Worm (Caenorhabditis elegans) whole organism, L2 larva: ENCODE measurements around the gene B0554.7.

Experiments
- F13H6.1 ChIP-seq: sonication (generic microtip); optimal IDR thresholded peaks from 2 replicates; lab custom pipeline; 2016; ENCODE audit warnings: missing genetic modification characterization, missing compliant biosample characterization
- alr-1 ChIP-seq: fragments of 150-350 bp; optimal IDR thresholded peaks from 2 replicates; lab custom pipeline; 2014; ENCODE audit warnings: missing biosample characterization, missing genetic modification characterization
- ama-1 ChIP-seq: fragments of 150-350 bp; optimal IDR thresholded peaks from 2 replicates; lab custom pipeline; 2018; ENCODE audit warnings: inconsistent platforms
- elt-3 ChIP-seq: sonication (generic microtip); optimal IDR thresholded peaks from 2 replicates; lab custom pipeline; 2017; ENCODE audit warnings: missing biosample characterization, missing genetic modification characterization
- lin-13 ChIP-seq: fragments of 150-350 bp; optimal IDR thresholded peaks from 2 replicates; lab custom pipeline; 2014; ENCODE audit warnings: missing biosample characterization, missing genetic modification reagents, missing genetic modification characterization
- mdl-1 ChIP-seq, 2 experiments: fragments of 150-350 bp in 1 of 2; sonication (generic microtip) in 1 of 2; optimal IDR thresholded peaks; 2 replicates each; lab custom pipeline; 2017; ENCODE audit warnings: missing biosample characterization in 2 of 2, missing genetic modification characterization in 2 of 2
- nhr-12 ChIP-seq: fragments of 150-350 bp; optimal IDR thresholded peaks from 2 replicates; lab custom pipeline; 2014; ENCODE audit warnings: missing biosample characterization, missing genetic modification characterization
- peb-1 ChIP-seq: fragments of 150-350 bp; optimal IDR thresholded peaks from 2 replicates; lab custom pipeline; 2014; ENCODE audit warnings: missing biosample characterization, missing genetic modification characterization
- skn-1 ChIP-seq: sonication (generic microtip); optimal IDR thresholded peaks from 2 replicates; lab custom pipeline; 2017; ENCODE audit warnings: missing biosample characterization, missing genetic modification characterization
- snpc-4 ChIP-seq: fragments of 150-350 bp; optimal IDR thresholded peaks from 2 replicates; lab custom pipeline; 2014; ENCODE audit warnings: missing biosample characterization, missing genetic modification characterization
- unc-39 ChIP-seq: fragments of 150-350 bp; optimal IDR thresholded peaks from 2 replicates; lab custom pipeline; 2014; ENCODE audit warnings: missing biosample characterization, missing genetic modification characterization
- unc-62 ChIP-seq: fragments of 150-350 bp; optimal IDR thresholded peaks from 2 replicates; lab custom pipeline; 2014; ENCODE audit warnings: missing biosample characterization, missing genetic modification reagents, missing genetic modification characterization
- ztf-4 ChIP-seq: fragments of 150-350 bp; optimal IDR thresholded peaks from 2 replicates; lab custom pipeline; 2014; ENCODE audit warnings: missing biosample characterization, missing genetic modification characterization

- TF ChIP-seq lin-13 (GFP tag; lab: Kevin White, UChicago): no peak
- no peak for TF ChIP-seq alr-1 (tag; lab: Kevin White, UChicago)
- TF ChIP-seq F13H6.1: no peak
- TF ChIP-seq skn-1 (tag; lab: Kevin White, UChicago): no peak
- TF ChIP-seq ztf-4 (tag; lab: Kevin White, UChicago): no peak
- TF ChIP-seq unc-39: no peak
- TF ChIP-seq ama-1 (lab: Kevin White, UChicago): no peak
- TF ChIP-seq peb-1 (tag; lab: Kevin White, UChicago): no peak
- no peak for TF ChIP-seq nhr-12
- TF ChIP-seq snpc-4: no peak
- no peak for TF ChIP-seq mdl-1 (tag; optimal IDR thresholded peaks at IDR 0.05; lab: Kevin White, UChicago)
- no peak for TF ChIP-seq elt-3 (tag; lab: Kevin White, UChicago)
- no peak for TF ChIP-seq unc-62 (GFP tag; lab: Kevin White, UChicago)
These were observed at the start of gene B0554.7 for ce11 chrV:440923-441322.
